Worm (Caenorhabditis elegans) whole organism, L1 larva: Measurements from ENCODE around the gene F13B6.1.

Source experiments
- efl-1 ChIP-seq, 4 experiments: fragments of 150-350 bp; optimal IDR thresholded peaks in 3 of 4; peaks in 1 of 4; 1 replicate in 1 of 4; 2 replicates in 3 of 4; lab custom pipeline; 2014; ENCODE audit warnings: missing biosample characterization in 2 of 4, missing genetic modification characterization in 2 of 4, missing genetic modification reagents in 2 of 4
- grh-1 ChIP-seq: fragments of 200-800 bp; sonication (Bioruptor generic); IDR thresholded peaks from 2 replicates; pipeline ENCODE4 v1.3.6; 2022; ENCODE audit warnings: missing genetic modification reagents, missing genetic modification characterization, missing compliant biosample characterization
- nhr-11 ChIP-seq: fragments of 150-350 bp; optimal IDR thresholded peaks from 2 replicates; lab custom pipeline; 2014; ENCODE audit warnings: missing biosample characterization, missing genetic modification characterization
- nhr-76 ChIP-seq: sonication (generic microtip); optimal IDR thresholded peaks from 2 replicates; lab custom pipeline; 2017; ENCODE audit warnings: missing biosample characterization, missing genetic modification characterization

- no peak for TF ChIP-seq nhr-11 (tag; lab: Kevin White, UChicago)
- no peak for TF ChIP-seq efl-1 (optimal IDR thresholded peaks at IDR 0.05; lab: Kevin White, UChicago)
- TF ChIP-seq efl-1 (GFP tag; optimal IDR thresholded peaks at IDR 0.05 in 1 of 2; lab: Kevin White, UChicago): no peak
- TF ChIP-seq grh-1: no peak
- no peak for TF ChIP-seq nhr-76 (tag; lab: Kevin White, UChicago)
These were observed 32.1 kb upstream of the F13B6.1 start, which contains the start of gene unc-82 for ce11 chrIV:7424198-7424597.
